Fruit fly (Drosophila melanogaster) whole organism, adult: Measurements from ENCODE around the gene Atat.

Experiments
- CG11617 ChIP-seq: fragments of 200-800 bp; sonication (Bioruptor generic); optimal IDR thresholded peaks from 2 replicates; lab custom pipeline; 2017; ENCODE audit warnings: mild to moderate bottlenecking, missing biosample characterization, missing genetic modification reagents, missing genetic modification characterization
- CG12768 ChIP-seq: fragments of 200-800 bp; sonication (Bioruptor generic); optimal IDR thresholded peaks from 2 replicates; lab custom pipeline; 2017; ENCODE audit warnings: missing biosample characterization, missing genetic modification characterization, mild to moderate bottlenecking, moderate library complexity, missing genetic modification reagents
- CG14711 ChIP-seq: fragments of 200-800 bp; sonication (Bioruptor generic); optimal IDR thresholded peaks from 2 replicates; lab custom pipeline; 2018; ENCODE audit warnings: missing biosample characterization, mild to moderate bottlenecking, missing genetic modification characterization, moderate library complexity
- CG1620 ChIP-seq: fragments of 200-800 bp; sonication (Bioruptor generic); optimal IDR thresholded peaks from 2 replicates; lab custom pipeline; 2016; ENCODE audit warnings: missing biosample characterization, missing genetic modification characterization
- CG33017 ChIP-seq: fragments of 200-800 bp; sonication (Bioruptor generic); optimal IDR thresholded peaks from 2 replicates; lab custom pipeline; 2018; ENCODE audit warnings: missing biosample characterization, mild to moderate bottlenecking, missing genetic modification characterization, moderate library complexity
- CG7045 ChIP-seq: fragments of 200-800 bp; sonication (Bioruptor generic); optimal IDR thresholded peaks from 2 replicates; lab custom pipeline; 2017; ENCODE audit warnings: missing biosample characterization, mild to moderate bottlenecking, missing genetic modification characterization
- Clk ChIP-seq: fragments of 200-800 bp; sonication (Bioruptor generic); optimal IDR thresholded peaks from 2 replicates; lab custom pipeline; 2017; ENCODE audit warnings: missing biosample characterization, missing genetic modification characterization
- Crg-1 ChIP-seq: fragments of 200-800 bp; sonication (Bioruptor generic); optimal IDR thresholded peaks from 2 replicates; lab custom pipeline; 2016; ENCODE audit warnings: missing biosample characterization, missing genetic modification characterization
- Mnt ChIP-seq: fragments of 200-800 bp; sonication (Bioruptor generic); optimal IDR thresholded peaks from 2 replicates; lab custom pipeline; 2016; ENCODE audit warnings: missing biosample characterization, mild to moderate bottlenecking, missing genetic modification characterization
- bab1 ChIP-seq: fragments of 200-800 bp; sonication (Bioruptor generic); optimal IDR thresholded peaks from 3 replicates; lab custom pipeline; 2019; ENCODE audit warnings: missing biosample characterization, mild to moderate bottlenecking, missing genetic modification characterization, moderate library complexity
- cic ChIP-seq: fragments of 200-800 bp; sonication (Bioruptor generic); optimal IDR thresholded peaks from 2 replicates; lab custom pipeline; 2017; ENCODE audit warnings: missing biosample characterization, mild to moderate bottlenecking, missing genetic modification characterization, moderate library complexity
- cnc ChIP-seq, 2 experiments: fragments of >200 bp; optimal IDR thresholded peaks; 2 replicates each; lab custom pipeline; 2017
- kay ChIP-seq: fragments of 200-800 bp; sonication (Bioruptor generic); peaks from one replicate; lab custom pipeline; 2016; ENCODE audit warnings: missing biosample characterization, missing genetic modification characterization, borderline replicate concordance
- toe ChIP-seq: fragments of 200-800 bp; sonication (Bioruptor generic); optimal IDR thresholded peaks from 2 replicates; lab custom pipeline; 2016; ENCODE audit warnings: missing biosample characterization, missing genetic modification characterization

dm6 chr3L:9457619-9458092, 31.1 kb upstream of the Atat start, which contains the start of gene CG3437:
- peak; percentile 97 for TF ChIP-seq Mnt (GFP tag; lab: Kevin White, UChicago)
- peak; percentile 99 for TF ChIP-seq CG7045 (GFP tag; lab: Kevin White, UChicago)
- TF ChIP-seq kay (GFP tag; lab: Kevin White, UChicago) = no peak
- TF ChIP-seq Crg-1 (GFP tag; lab: Kevin White, UChicago) = peak; percentile 99
- TF ChIP-seq CG33017 (tag; lab: Kevin White, UChicago) = peak; percentile 98
- peak; percentile 99 for TF ChIP-seq toe (GFP tag; lab: Kevin White, UChicago)
- TF ChIP-seq Clk = peak; percentile 99
- TF ChIP-seq CG12768 (GFP tag; lab: Kevin White, UChicago) = peak; percentile 100
- peak; percentile 99 for TF ChIP-seq CG14711
- no peak for TF ChIP-seq cnc (optimal IDR thresholded peaks at IDR 0.05; lab: Kevin White, UChicago)
- TF ChIP-seq cic = peak; percentile 92
- TF ChIP-seq bab1 (GFP tag; lab: Kevin White, UChicago) = peak; percentile 99
- TF ChIP-seq CG1620 (GFP tag; lab: Kevin White, UChicago) = peak; percentile 99
- TF ChIP-seq CG11617 (GFP tag; lab: Kevin White, UChicago) = peak; percentile 99
